Worm (Caenorhabditis elegans) whole organism, late embryonic: ENCODE data around the gene zip-10.
A peak's percentile ranks its signal among the peaks of the same experiment; 100 is the strongest.

Experiments
- C08G9.2 ChIP-seq: sonication (generic microtip); optimal IDR thresholded peaks from 2 replicates; lab custom pipeline; 2016; ENCODE audit warnings: mild to moderate bottlenecking, missing genetic modification characterization, moderate library complexity, missing compliant biosample characterization
- ahr-1 ChIP-seq: sonication (generic microtip); optimal IDR thresholded peaks from 2 replicates; lab custom pipeline; 2016; ENCODE audit warnings: missing genetic modification characterization, missing compliant biosample characterization
- ama-1 ChIP-seq: fragments of 150-350 bp; optimal IDR thresholded peaks from 2 replicates; lab custom pipeline; 2014
- ceh-14 ChIP-seq: sonication (generic microtip); optimal IDR thresholded peaks from 2 replicates; lab custom pipeline; 2016; ENCODE audit warnings: missing genotype, missing genetic modification characterization, missing compliant biosample characterization
- ceh-18 ChIP-seq: sonication (generic microtip); optimal IDR thresholded peaks from 2 replicates; lab custom pipeline; 2016; ENCODE audit warnings: missing genetic modification characterization, missing compliant biosample characterization
- ceh-19 ChIP-seq: fragments of 200-800 bp; sonication (Bioruptor generic); optimal IDR thresholded peaks from 2 replicates; lab custom pipeline; 2018; ENCODE audit warnings: mild to moderate bottlenecking, missing genetic modification characterization, missing compliant biosample characterization
- ceh-22 ChIP-seq: sonication (generic microtip); optimal IDR thresholded peaks from 2 replicates; lab custom pipeline; 2017; ENCODE audit warnings: missing biosample characterization, missing genetic modification characterization
- ceh-30 ChIP-seq: fragments of 150-350 bp; optimal IDR thresholded peaks from 2 replicates; lab custom pipeline; 2014; ENCODE audit warnings: missing biosample characterization, missing genetic modification characterization
- ceh-31 ChIP-seq: sonication (generic microtip); optimal IDR thresholded peaks from 2 replicates; lab custom pipeline; 2016; ENCODE audit warnings: missing genetic modification characterization, missing compliant biosample characterization
- ceh-34 ChIP-seq: sonication (generic microtip); optimal IDR thresholded peaks from 2 replicates; lab custom pipeline; 2016; ENCODE audit warnings: mild to moderate bottlenecking, missing genetic modification characterization, missing compliant biosample characterization
- ceh-9 ChIP-seq: sonication (generic microtip); optimal IDR thresholded peaks from 2 replicates; lab custom pipeline; 2016; ENCODE audit warnings: mild to moderate bottlenecking, missing genetic modification characterization, inconsistent platforms, missing compliant biosample characterization
- dmd-4 ChIP-seq: sonication (generic microtip); optimal IDR thresholded peaks from 2 replicates; lab custom pipeline; 2016; ENCODE audit warnings: borderline replicate concordance, missing genetic modification characterization, missing compliant biosample characterization
- dve-1 ChIP-seq: sonication (generic microtip); optimal IDR thresholded peaks from 2 replicates; lab custom pipeline; 2017; ENCODE audit warnings: antibody characterized with exemption, mild to moderate bottlenecking, missing genetic modification characterization, missing compliant biosample characterization
- elt-2 ChIP-seq: sonication (generic microtip); optimal IDR thresholded peaks from 2 replicates; lab custom pipeline; 2016; ENCODE audit warnings: missing genetic modification reagents, missing genetic modification characterization, missing compliant biosample characterization
- eyg-1 ChIP-seq: sonication (generic microtip); optimal IDR thresholded peaks from 2 replicates; lab custom pipeline; 2016; ENCODE audit warnings: missing genotype, missing genetic modification characterization, missing compliant biosample characterization
- fax-1 ChIP-seq: sonication (generic microtip); optimal IDR thresholded peaks from 2 replicates; lab custom pipeline; 2016; ENCODE audit warnings: missing genotype, missing genetic modification characterization, missing compliant biosample characterization
- fkh-10 ChIP-seq: fragments of 150-350 bp; optimal IDR thresholded peaks from 2 replicates; lab custom pipeline; 2014; ENCODE audit warnings: missing biosample characterization, missing genetic modification reagents, missing genetic modification characterization
- fkh-6 ChIP-seq: sonication (generic microtip); optimal IDR thresholded peaks from 2 replicates; lab custom pipeline; 2016; ENCODE audit warnings: missing genetic modification characterization, missing compliant biosample characterization
- gmeb-2 ChIP-seq: sonication (generic microtip); optimal IDR thresholded peaks from 2 replicates; lab custom pipeline; 2016; ENCODE audit warnings: missing genetic modification characterization, inconsistent platforms, missing compliant biosample characterization
- hlh-15 ChIP-seq: sonication (generic microtip); optimal IDR thresholded peaks from 2 replicates; lab custom pipeline; 2016; ENCODE audit warnings: missing genetic modification characterization, missing compliant biosample characterization
- hlh-30 ChIP-seq: sonication (generic microtip); optimal IDR thresholded peaks from 2 replicates; lab custom pipeline; 2017; ENCODE audit warnings: antibody characterized with exemption, missing genetic modification characterization, missing compliant biosample characterization; ENCODE audit not compliant: insufficient read depth
- lim-6 ChIP-seq: sonication (generic microtip); optimal IDR thresholded peaks from 2 replicates; lab custom pipeline; 2016; ENCODE audit warnings: missing genetic modification characterization, missing compliant biosample characterization
- lin-11 ChIP-seq: fragments of 200-800 bp; sonication (Bioruptor generic); optimal IDR thresholded peaks from 2 replicates; lab custom pipeline; 2018; ENCODE audit warnings: mild to moderate bottlenecking, missing genetic modification characterization, missing compliant biosample characterization
- mec-3 ChIP-seq: sonication (generic microtip); optimal IDR thresholded peaks from 2 replicates; lab custom pipeline; 2016; ENCODE audit warnings: borderline replicate concordance, missing genetic modification characterization, missing compliant biosample characterization
- nhr-11 ChIP-seq: fragments of 150-350 bp; optimal IDR thresholded peaks from 2 replicates; lab custom pipeline; 2014; ENCODE audit warnings: missing biosample characterization, missing genetic modification characterization
- pax-1 ChIP-seq: fragments of 150-350 bp; optimal IDR thresholded peaks from 2 replicates; lab custom pipeline; 2014; ENCODE audit warnings: missing biosample characterization, missing genetic modification characterization
- pha-4 ChIP-seq: fragments of 150-350 bp; optimal IDR thresholded peaks from 2 replicates; lab custom pipeline; 2018; ENCODE audit warnings: missing biosample characterization, missing genetic modification reagents, missing genetic modification characterization
- pqm-1 ChIP-seq: sonication (generic microtip); optimal IDR thresholded peaks from 2 replicates; lab custom pipeline; 2016; ENCODE audit warnings: missing genetic modification characterization, missing compliant biosample characterization
- pros-1 ChIP-seq: fragments of 150-350 bp; optimal IDR thresholded peaks from 2 replicates; lab custom pipeline; 2014; ENCODE audit warnings: missing biosample characterization, missing genetic modification reagents, missing genetic modification characterization
- ref-2 ChIP-seq: sonication (generic microtip); optimal IDR thresholded peaks from 2 replicates; lab custom pipeline; 2016; ENCODE audit warnings: missing genetic modification characterization, missing compliant biosample characterization
- rnt-1 ChIP-seq: sonication (generic microtip); optimal IDR thresholded peaks from 2 replicates; lab custom pipeline; 2016; ENCODE audit warnings: missing genetic modification characterization, missing compliant biosample characterization
- sdc-2 ChIP-seq: sonication (generic microtip); optimal IDR thresholded peaks from 2 replicates; lab custom pipeline; 2016; ENCODE audit warnings: missing genotype, missing genetic modification characterization, missing compliant biosample characterization
- tbx-2 ChIP-seq: sonication (generic microtip); optimal IDR thresholded peaks from 2 replicates; lab custom pipeline; 2016; ENCODE audit warnings: missing genetic modification characterization, missing compliant biosample characterization
- unc-42 ChIP-seq: sonication (generic microtip); optimal IDR thresholded peaks from 2 replicates; lab custom pipeline; 2016; ENCODE audit warnings: missing genotype, missing genetic modification characterization, missing compliant biosample characterization
- zip-5 ChIP-seq: sonication (generic microtip); optimal IDR thresholded peaks from 2 replicates; lab custom pipeline; 2016; ENCODE audit warnings: missing genetic modification characterization, missing compliant biosample characterization
- ztf-16 ChIP-seq: sonication (generic microtip); optimal IDR thresholded peaks from 2 replicates; lab custom pipeline; 2017; ENCODE audit warnings: missing genetic modification characterization, missing compliant biosample characterization

Gene zip-10

ce11 chrV:11629222-11630026 is 21.1 kb downstream of the zip-10 start, which contains the start of gene F35B12.10:
Gene F35B12.10 (minus strand): TSS chrV:11629272.
- peak; percentile 69 for TF ChIP-seq elt-2
- TF ChIP-seq ceh-34 (tag; lab: Kevin White, UChicago) = no peak
- TF ChIP-seq zip-5 (tag; lab: Kevin White, UChicago) = no peak
- TF ChIP-seq unc-42 (tag; lab: Kevin White, UChicago) = no peak
- TF ChIP-seq nhr-11 (tag; lab: Kevin White, UChicago) = no peak

- no peak for TF ChIP-seq ceh-31
- no peak for TF ChIP-seq ztf-16 (tag; lab: Kevin White, UChicago)
- no peak for TF ChIP-seq dve-1 (tag; lab: Kevin White, UChicago)
- no peak for TF ChIP-seq ama-1 (lab: Kevin White, UChicago)
- TF ChIP-seq ceh-22 (tag; lab: Kevin White, UChicago) = no peak
- no peak for TF ChIP-seq ceh-14 (tag; lab: Kevin White, UChicago)
- TF ChIP-seq fax-1 (tag; lab: Kevin White, UChicago) = no peak
- TF ChIP-seq zip-5 (tag; lab: Kevin White, UChicago) = no peak
- TF ChIP-seq mec-3 = no peak
- TF ChIP-seq ref-2 = no peak
- no peak for TF ChIP-seq lin-11 (tag; lab: Kevin White, UChicago)
- TF ChIP-seq lim-6 = no peak
- no peak for TF ChIP-seq pqm-1 (tag; lab: Kevin White, UChicago)
- no peak for TF ChIP-seq tbx-2
- TF ChIP-seq pha-4 (tag; lab: Kevin White, UChicago) = no peak
- no peak for TF ChIP-seq hlh-30 (tag; lab: Kevin White, UChicago)
- TF ChIP-seq dmd-4 = no peak
- TF ChIP-seq pros-1 (tag; lab: Kevin White, UChicago) = no peak
- no peak for TF ChIP-seq pax-1 (tag; lab: Kevin White, UChicago)
These were observed 22.7 kb downstream of the zip-10 start for ce11 chrV:11627837-11628236.

- no peak for TF ChIP-seq dmd-4
- TF ChIP-seq pqm-1 (tag; lab: Kevin White, UChicago) = no peak
These were observed 25.6 kb downstream of the zip-10 start for ce11 chrV:11624954-11625353.

- TF ChIP-seq fkh-10 (GFP tag; lab: Kevin White, UChicago) (no peak), ceh-19 (GFP tag; lab: Kevin White, UChicago) (no peak), rnt-1 (tag; lab: Kevin White, UChicago) (no peak), C08G9.2 (no peak), dve-1 (tag; lab: Kevin White, UChicago) (no peak), ahr-1 (no peak), eyg-1 (tag; lab: Kevin White, UChicago) (no peak)
These were observed 29.3 kb downstream of the zip-10 start for ce11 chrV:11621276-11621675.

ce11 chrV:11620081-11620480 is 30.5 kb downstream of the zip-10 start:
- TF ChIP-seq fkh-6 (tag; lab: Kevin White, UChicago) (no peak), gmeb-2 (tag; lab: Kevin White, UChicago) (no peak), hlh-15 (tag; lab: Kevin White, UChicago) (no peak), eyg-1 (tag; lab: Kevin White, UChicago) (no peak), ztf-16 (tag; lab: Kevin White, UChicago) (no peak), pax-1 (tag; lab: Kevin White, UChicago) (no peak), ceh-30 (tag; lab: Kevin White, UChicago) (no peak), C08G9.2 (no peak), sdc-2 (tag; lab: Kevin White, UChicago) (no peak), pha-4 (tag; lab: Kevin White, UChicago) (no peak), ceh-9 (tag; lab: Kevin White, UChicago) (no peak), ceh-18 (tag; lab: Kevin White, UChicago) (no peak)
